Worm (Caenorhabditis elegans) whole organism, early embryonic: ENCODE data around the gene bath-3.
"Not testable (repeated sequence)": the region's sequence is repeated elsewhere in the genome, so short reads cannot be mapped to it uniquely, and the experiment has no call there.

Source experiments
- B0310.2 ChIP-seq: sonication (generic microtip); optimal IDR thresholded peaks from 2 replicates; lab custom pipeline; 2016; ENCODE audit warnings: mild to moderate bottlenecking, missing genetic modification characterization, missing compliant biosample characterization
- F13C5.2 ChIP-seq: sonication (generic microtip); optimal IDR thresholded peaks from 2 replicates; lab custom pipeline; 2017; ENCODE audit warnings: mild to moderate bottlenecking, missing genetic modification characterization, inconsistent platforms, missing compliant biosample characterization
- aly-1 ChIP-seq: sonication (generic microtip); optimal IDR thresholded peaks from 2 replicates; lab custom pipeline; 2016; ENCODE audit warnings: missing genetic modification characterization, missing compliant biosample characterization
- ama-1 ChIP-seq: fragments of 150-350 bp; optimal IDR thresholded peaks from 2 replicates; lab custom pipeline; 2014
- ceh-13 ChIP-seq: fragments of 200-800 bp; sonication (Bioruptor generic); optimal IDR thresholded peaks from 2 replicates; lab custom pipeline; 2018; ENCODE audit warnings: mild to moderate bottlenecking, missing genetic modification characterization, missing compliant biosample characterization
- ceh-36 ChIP-seq: sonication (generic microtip); optimal IDR thresholded peaks from 2 replicates; lab custom pipeline; 2016; ENCODE audit warnings: missing genetic modification characterization, inconsistent platforms, missing compliant biosample characterization
- ets-7 ChIP-seq: sonication (generic microtip); optimal IDR thresholded peaks from 2 replicates; lab custom pipeline; 2016; ENCODE audit warnings: missing genotype, missing genetic modification characterization, missing compliant biosample characterization
- flt-1 ChIP-seq: fragments of 200-800 bp; sonication (Bioruptor generic); IDR thresholded peaks from 2 replicates; pipeline ENCODE4 v1.3.6; 2022; ENCODE audit warnings: missing genetic modification characterization, missing compliant biosample characterization
- hmbx-1 ChIP-seq: sonication (generic microtip); optimal IDR thresholded peaks from 2 replicates; lab custom pipeline; 2016; ENCODE audit warnings: mild to moderate bottlenecking, missing genetic modification characterization, missing compliant biosample characterization
- hmg-4 ChIP-seq: fragments of 200-800 bp; sonication (Bioruptor generic); optimal IDR thresholded peaks from 2 replicates; lab custom pipeline; 2018; ENCODE audit warnings: mild to moderate bottlenecking, missing genetic modification characterization, missing compliant biosample characterization
- hnd-1 ChIP-seq: sonication (generic microtip); optimal IDR thresholded peaks from 2 replicates; lab custom pipeline; 2016; ENCODE audit warnings: missing genetic modification characterization, missing compliant biosample characterization
- pes-1 ChIP-seq: fragments of 200-800 bp; sonication (Bioruptor generic); IDR thresholded peaks from 2 replicates; pipeline ENCODE4 v1.3.6; 2022; ENCODE audit warnings: missing genetic modification reagents, missing genetic modification characterization, missing compliant biosample characterization
- scrt-1 ChIP-seq: fragments of 200-800 bp; sonication (Bioruptor generic); IDR thresholded peaks from 2 replicates; pipeline ENCODE4 v1.3.6; 2022; ENCODE audit warnings: missing genetic modification characterization, missing compliant biosample characterization
- sea-1 ChIP-seq: fragments of 200-800 bp; sonication (Bioruptor generic); conservative IDR thresholded peaks from 2 replicates; pipeline ENCODE4 v1.3.6; 2022; ENCODE audit warnings: missing genetic modification characterization, missing compliant biosample characterization
- tbx-11 ChIP-seq: fragments of 200-800 bp; sonication (Bioruptor generic); IDR thresholded peaks from 2 replicates; pipeline ENCODE4 v1.3.6; 2022; ENCODE audit warnings: missing genetic modification characterization, missing compliant biosample characterization
- tbx-37 ChIP-seq: fragments of 200-800 bp; sonication (Bioruptor generic); conservative IDR thresholded peaks from 2 replicates; pipeline ENCODE4 v1.3.6; 2022; ENCODE audit warnings: missing genetic modification reagents, missing genetic modification characterization, missing compliant biosample characterization
- tra-4 ChIP-seq: sonication (generic microtip); optimal IDR thresholded peaks from 2 replicates; lab custom pipeline; 2017; ENCODE audit warnings: missing genetic modification characterization, missing compliant biosample characterization

Gene bath-3

ce11 chrII:2000720-2001119, 29.5 kb downstream of the bath-3 start, which contains the start of gene ceh-84:
Gene ceh-84, minus strand, starts transcription at chrII:2000820.
- not testable (repeated sequence) for TF ChIP-seq hnd-1; pes-1 (GFP tag; lab: Robert Waterston, UW); hmbx-1

ce11 chrII:1998561-1998960, 31.7 kb downstream of the bath-3 start, which contains the start of gene math-19:
Gene math-19, plus strand, starts transcription at chrII:1998861.
- not testable (repeated sequence) for TF ChIP-seq ceh-36 (tag; lab: Kevin White, UChicago); flt-1 (GFP tag; lab: Robert Waterston, UW); sea-1 (GFP tag; lab: Robert Waterston, UW)

ce11 chrII:1996237-1996636, 34.0 kb downstream of the bath-3 start, which contains the start of gene math-20:
Gene math-20, plus strand, starts transcription at chrII:1996537.
- TF ChIP-seq ets-7 = no peak
- TF ChIP-seq hmg-4 (GFP tag; lab: Kevin White, UChicago) = no peak
- no peak for TF ChIP-seq ceh-36 (tag; lab: Kevin White, UChicago)
- TF ChIP-seq ceh-13 (GFP tag; lab: Kevin White, UChicago) = no peak
- no peak for TF ChIP-seq tbx-11 (GFP tag; lab: Robert Waterston, UW)
- TF ChIP-seq sea-1 (GFP tag; lab: Robert Waterston, UW) = no peak
- no peak for TF ChIP-seq F13C5.2 (tag; lab: Kevin White, UChicago)
- no peak for TF ChIP-seq B0310.2
- TF ChIP-seq hmbx-1 = no peak
- TF ChIP-seq scrt-1 = no peak
- TF ChIP-seq aly-1 (tag; lab: Kevin White, UChicago) = no peak
- TF ChIP-seq tra-4 = no peak
- no peak for TF ChIP-seq pes-1 (GFP tag; lab: Robert Waterston, UW)

ce11 chrII:1995744-1996143, 34.5 kb downstream of the bath-3 start:
- TF ChIP-seq B0310.2 (no peak), tbx-37 (GFP tag; lab: Robert Waterston, UW) (no peak)

- no peak for TF ChIP-seq ama-1 (lab: Kevin White, UChicago)
- no peak for TF ChIP-seq hnd-1
- TF ChIP-seq tbx-37 (GFP tag; lab: Robert Waterston, UW) = no peak
- TF ChIP-seq flt-1 (GFP tag; lab: Robert Waterston, UW) = no peak
- TF ChIP-seq aly-1 (tag; lab: Kevin White, UChicago) = no peak
- TF ChIP-seq hmbx-1 = no peak
- no peak for TF ChIP-seq F13C5.2 (tag; lab: Kevin White, UChicago)
- TF ChIP-seq ets-7 = no peak
- TF ChIP-seq scrt-1 = no peak
These were observed 36.5 kb downstream of the bath-3 start, which contains the start of gene math-21 for ce11 chrII:1993738-1994137. Gene math-21, plus strand, starts transcription at chrII:1994038.

- TF ChIP-seq ama-1 (lab: Kevin White, UChicago) (no peak), hnd-1 (no peak), tbx-37 (GFP tag; lab: Robert Waterston, UW) (no peak), pes-1 (GFP tag; lab: Robert Waterston, UW) (no peak), tbx-11 (GFP tag; lab: Robert Waterston, UW) (no peak), ets-7 (no peak), tra-4 (no peak), hmg-4 (GFP tag; lab: Kevin White, UChicago) (no peak), B0310.2 (no peak), aly-1 (tag; lab: Kevin White, UChicago) (no peak), scrt-1 (no peak), ceh-13 (GFP tag; lab: Kevin White, UChicago) (no peak)
These were observed 41.3 kb downstream of the bath-3 start, which contains the start of gene math-44 for ce11 chrII:1989010-1989409. Gene math-44, plus strand, starts transcription at chrII:1989310.

- TF ChIP-seq ama-1 (lab: Kevin White, UChicago) (no peak), hmg-4 (GFP tag; lab: Kevin White, UChicago) (no peak), tbx-11 (GFP tag; lab: Robert Waterston, UW) (no peak), hmbx-1 (no peak), aly-1 (tag; lab: Kevin White, UChicago) (no peak), tbx-37 (GFP tag; lab: Robert Waterston, UW) (no peak)
These were observed 43.3 kb downstream of the bath-3 start, which contains the start of gene Y16E11A.4 for ce11 chrII:1986979-1987378. Gene Y16E11A.4, plus strand, starts transcription at chrII:1987279.
